Worm (Caenorhabditis elegans) whole organism, dauer: ENCODE data around the gene nlp-22.

Experiments
- unc-62 ChIP-seq: sonication (generic microtip); optimal IDR thresholded peaks from 2 replicates; lab custom pipeline; 2017; ENCODE audit warnings: missing biosample characterization, missing genetic modification reagents, missing genetic modification characterization

Gene nlp-22

DNA sequence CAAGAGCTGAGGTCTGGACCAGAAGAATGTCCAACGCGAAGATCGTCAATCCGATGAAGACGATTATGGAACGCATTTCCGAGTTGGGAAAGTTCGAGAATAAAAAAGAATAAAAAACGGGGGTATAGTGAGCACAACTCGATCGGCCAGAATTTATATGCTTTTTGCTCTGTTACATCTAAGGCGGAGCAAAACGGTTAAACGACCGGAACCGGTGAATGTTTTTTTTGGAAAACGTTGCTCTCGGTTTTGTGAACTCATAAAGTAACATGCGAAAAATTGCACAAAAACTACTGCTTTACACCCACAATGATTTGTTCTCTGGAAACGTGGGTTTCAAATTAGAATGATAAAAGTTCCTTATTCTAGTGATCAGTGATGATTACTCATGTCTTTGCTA, at the start of gene nlp-22:
Gene nlp-22 (minus strand): TSS at position 101 of the 400 bp plus-strand sequence.
- no peak for TF ChIP-seq unc-62 (GFP tag; lab: Kevin White, UChicago)

ce11 chrX:2386922-2387566, 45.2 kb upstream of the nlp-22 start:
- no peak for TF ChIP-seq unc-62 (GFP tag; lab: Kevin White, UChicago)

DNA sequence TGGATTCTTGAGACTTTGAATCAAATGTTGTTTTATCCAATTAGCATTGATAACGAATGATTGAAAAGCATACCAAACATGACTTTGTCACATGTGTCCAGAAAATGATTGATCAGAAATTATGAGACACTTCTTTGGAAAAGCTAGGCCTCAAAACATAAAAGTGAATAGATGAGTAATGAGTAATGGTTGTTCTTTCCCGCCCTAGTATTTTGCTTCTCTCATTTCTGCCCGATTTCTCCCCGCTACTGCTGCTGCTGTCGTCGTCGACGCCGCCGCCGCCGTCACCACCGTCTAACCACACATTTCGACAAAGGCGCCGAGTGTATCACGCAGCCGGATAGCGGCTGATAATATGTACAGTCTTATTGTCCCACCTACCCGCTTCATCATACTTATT, 43.6 kb upstream of the nlp-22 start, which contains the start of gene F47G3.1:
Gene F47G3.1 (plus strand): TSS at position 301 of the 400 bp plus-strand sequence.
- TF ChIP-seq unc-62 (GFP tag; lab: Kevin White, UChicago): no peak

- TF ChIP-seq unc-62 (GFP tag; lab: Kevin White, UChicago): no peak
These were observed 40.3 kb upstream of the nlp-22 start for ce11 chrX:2382227-2382626.

- no peak for TF ChIP-seq unc-62 (GFP tag; lab: Kevin White, UChicago)
These were observed 39.4 kb upstream of the nlp-22 start, which contains the start of gene F47G3.4 for ce11 chrX:2381282-2381681. Gene F47G3.4 (plus strand): TSS chrX:2381582.

ce11 chrX:2380818-2381217, 38.9 kb upstream of the nlp-22 start:
- TF ChIP-seq unc-62 (GFP tag; lab: Kevin White, UChicago): no peak

ce11 chrX:2375300-2376035, 33.6 kb upstream of the nlp-22 start, which contains the start of gene F47G3.3:
Gene F47G3.3 (plus strand): TSS chrX:2375985.
- TF ChIP-seq unc-62 (GFP tag; lab: Kevin White, UChicago): no peak

ce11 chrX:2372134-2372533, 30.2 kb upstream of the nlp-22 start:
- no peak for TF ChIP-seq unc-62 (GFP tag; lab: Kevin White, UChicago)

DNA sequence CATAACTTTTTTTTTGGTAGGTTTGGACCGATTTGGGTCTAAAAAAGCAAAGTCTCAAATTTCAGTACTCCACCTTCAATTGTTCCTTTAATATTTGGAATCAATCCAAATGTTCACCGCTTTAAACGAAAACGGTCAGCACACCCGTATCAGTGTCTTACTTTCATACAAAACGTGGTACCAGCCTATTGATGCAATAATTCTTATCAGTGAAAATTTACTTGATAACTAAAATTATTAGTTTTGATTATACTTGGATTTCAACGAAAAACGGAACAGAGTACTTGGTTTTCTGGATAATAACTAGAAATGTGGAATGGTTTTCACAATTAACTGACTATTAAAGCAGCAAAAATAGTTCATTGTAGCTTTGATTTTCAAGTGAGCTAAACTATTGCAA, 28.8 kb upstream of the nlp-22 start:
- TF ChIP-seq unc-62 (GFP tag; lab: Kevin White, UChicago): no peak

- no peak for TF ChIP-seq unc-62 (GFP tag; lab: Kevin White, UChicago)
These were observed 27.2 kb upstream of the nlp-22 start for ce11 chrX:2369073-2369472.

- no peak for TF ChIP-seq unc-62 (GFP tag; lab: Kevin White, UChicago)
These were observed 26.3 kb upstream of the nlp-22 start for ce11 chrX:2368042-2368814.

ce11 chrX:2365890-2366289, 24.0 kb upstream of the nlp-22 start, which contains the start of gene T24D8.6:
Gene T24D8.6 (minus strand): TSS chrX:2365990.
- TF ChIP-seq unc-62 (GFP tag; lab: Kevin White, UChicago): no peak

- no peak for TF ChIP-seq unc-62 (GFP tag; lab: Kevin White, UChicago)
These were observed 22.9 kb upstream of the nlp-22 start for ce11 chrX:2364703-2365299.

- no peak for TF ChIP-seq unc-62 (GFP tag; lab: Kevin White, UChicago)
These were observed 21.0 kb upstream of the nlp-22 start for ce11 chrX:2362872-2363271.

ce11 chrX:2359797-2360196, 17.9 kb upstream of the nlp-22 start, which contains the start of gene lgc-40:
Gene lgc-40 (plus strand): TSS chrX:2360097.
- no peak for TF ChIP-seq unc-62 (GFP tag; lab: Kevin White, UChicago)
